ENCODE assay signal across 5 fruit fly cellular contexts in genomic region chrX:12592121-12592466, dm6.
TF ChIP-seq lines count a peak whose summit lies in the region.

Gene LIMK1, minus strand, starts transcription at chrX:12592193.

- no peak for TF ChIP-seq CTCF in whole organism, embryonic (GFP tag; optimal IDR thresholded peaks at IDR 0.05; lab: Kevin White, UChicago)

TF ChIP-seq in whole organism, adult, 20 proteins besides CTCF, POLR2A, EP300 and RAD21:
- TF ChIP-seq CG14711 (tag; optimal IDR thresholded peaks at IDR 0.05; lab: Kevin White, UChicago) (peak; percentile 54), CG7045 (GFP tag; optimal IDR thresholded peaks at IDR 0.05; lab: Kevin White, UChicago) (no peak), bab1 (GFP tag; optimal IDR thresholded peaks at IDR 0.05; lab: Kevin White, UChicago) (peak; percentile 32), kay (GFP tag; lab: Kevin White, UChicago; ENCODE audit: borderline replicate concordance) (no peak)

TF ChIP-seq in whole organism, embryonic, 481 proteins besides CTCF, POLR2A, EP300 and RAD21 (continues in another document):
- TF ChIP-seq unc-4 (GFP tag; IDR thresholded peaks at IDR 0.05; lab: Robert Waterston, UW; ENCODE audit: partially characterized antibody) (peak; percentile 73), phol (tag; optimal IDR thresholded peaks at IDR 0.05; lab: Kevin White, UChicago) (peak; percentile 44), row (GFP tag; IDR thresholded peaks at IDR 0.05; lab: Robert Waterston, UW) (0 out of 3 replicates have a peak, but pooled peaks have one; percentile 13), CG14710 (tag; optimal IDR thresholded peaks at IDR 0.05; lab: Kevin White, UChicago) (peak; percentile 66), zen (tag; optimal IDR thresholded peaks at IDR 0.05; lab: Kevin White, UChicago) (peak; percentile 6), CG12659 (GFP tag; optimal IDR thresholded peaks at IDR 0.05; lab: Kevin White, UChicago) (peak; percentile 43), CG8924 (tag; optimal IDR thresholded peaks at IDR 0.05; lab: Kevin White, UChicago) (peak; percentile 43), nmo (GFP tag; optimal IDR thresholded peaks at IDR 0.05; lab: Kevin White, UChicago) (peak; percentile 40), CG11504 (tag; optimal IDR thresholded peaks at IDR 0.05; lab: Kevin White, UChicago) (peak; percentile 11), Ets97D (GFP tag; optimal IDR thresholded peaks at IDR 0.05; lab: Kevin White, UChicago) (peak; percentile 34), Bteb2 (GFP tag; optimal IDR thresholded peaks at IDR 0.05; lab: Kevin White, UChicago) (no peak), CG15514 (GFP tag; optimal IDR thresholded peaks at IDR 0.05; lab: Kevin White, UChicago) (peak; percentile 28), Scr (GFP tag; IDR thresholded peaks at IDR 0.05; lab: Robert Waterston, UW; ENCODE audit: partially characterized antibody) (peak; percentile 73), croc (GFP tag; conservative IDR thresholded peaks at IDR 0.05; lab: Robert Waterston, UW) (no peak), Opbp (GFP tag; IDR thresholded peaks at IDR 0.05; lab: Robert Waterston, UW; ENCODE audit: partially characterized antibody) (peak; percentile 7; the same call in 1 of the 3 replicates), HmgD (GFP tag; optimal IDR thresholded peaks at IDR 0.05; lab: Kevin White, UChicago) (no peak), CG9797 (GFP tag; optimal IDR thresholded peaks at IDR 0.05; lab: Kevin White, UChicago) (peak; percentile 83), CG10147 (GFP tag; optimal IDR thresholded peaks at IDR 0.05; lab: Kevin White, UChicago) (peak; percentile 5), az2 (GFP tag; optimal IDR thresholded peaks at IDR 0.05; lab: Kevin White, UChicago) (no peak), gfzf (GFP tag; optimal IDR thresholded peaks at IDR 0.05; lab: Kevin White, UChicago) (peak; percentile 79)

TF ChIP-seq in whole organism, prepupa, 60 proteins besides CTCF, POLR2A, EP300 and RAD21:
- peak; percentile 25 for TF ChIP-seq svp (GFP tag; lab: Kevin White, UChicago)
- TF ChIP-seq acj6 (GFP tag; optimal IDR thresholded peaks at IDR 0.05; lab: Kevin White, UChicago), result no peak
- TF ChIP-seq Eip78C (GFP tag; lab: Kevin White, UChicago), result peak; percentile 46
- TF ChIP-seq CG6792 (GFP tag; optimal IDR thresholded peaks at IDR 0.05; lab: Kevin White, UChicago), result no peak

TF ChIP-seq in whole organism, pupa, 21 proteins besides CTCF, POLR2A, EP300 and RAD21:
- TF ChIP-seq CG10348 (GFP tag; IDR thresholded peaks at IDR 0.05; lab: Robert Waterston, UW), result no peak
- TF ChIP-seq CG34367 (tag; optimal IDR thresholded peaks at IDR 0.05; lab: Kevin White, UChicago), result peak; percentile 12
- TF ChIP-seq CG9948 (tag; optimal IDR thresholded peaks at IDR 0.05; lab: Kevin White, UChicago), result no peak

TF ChIP-seq in whole organism, wandering third instar larva, 38 proteins besides CTCF, POLR2A, EP300 and RAD21:
- no peak for TF ChIP-seq Hnf4 (GFP tag; optimal IDR thresholded peaks at IDR 0.05; lab: Kevin White, UChicago)
- TF ChIP-seq usp (GFP tag; optimal IDR thresholded peaks at IDR 0.05; lab: Kevin White, UChicago), result no peak
- TF ChIP-seq Rel (GFP tag; optimal IDR thresholded peaks at IDR 0.05; lab: Kevin White, UChicago), result no peak
- peak; percentile 65 for TF ChIP-seq Rel (tag; optimal IDR thresholded peaks at IDR 0.05; lab: Kevin White, UChicago)
- no peak for TF ChIP-seq Mio (GFP tag; optimal IDR thresholded peaks at IDR 0.05; lab: Kevin White, UChicago)
TF ChIP-seq in whole organism, wandering third instar larva: peak in this region for 1.
